Worm (Caenorhabditis elegans) whole organism, L4 larva: ENCODE results near the gene C29E4.15.

ENCODE experiments used
- D1046.2 ChIP-seq: fragments of 200-800 bp; sonication (Bioruptor generic); IDR thresholded peaks from 2 replicates; pipeline ENCODE4 v1.3.6; 2022; ENCODE audit warnings: missing genetic modification characterization, missing compliant biosample characterization
- F49E8.2 ChIP-seq: sonication (generic microtip); optimal IDR thresholded peaks from 2 replicates; lab custom pipeline; 2016; ENCODE audit warnings: missing compliant biosample characterization, mild to moderate bottlenecking, missing genetic modification characterization, borderline replicate concordance
- T20F7.1 ChIP-seq: fragments of 200-800 bp; sonication (Bioruptor generic); optimal IDR thresholded peaks from 2 replicates; lab custom pipeline; 2018; ENCODE audit warnings: mild to moderate bottlenecking, missing genetic modification characterization, missing compliant biosample characterization
- Y105C5A.15 ChIP-seq: fragments of 200-800 bp; sonication (Bioruptor generic); IDR thresholded peaks from 2 replicates; pipeline ENCODE4 v1.3.6; 2022; ENCODE audit warnings: missing genetic modification characterization, missing compliant biosample characterization
- ZK337.2 ChIP-seq: fragments of 200-800 bp; sonication (Bioruptor generic); IDR thresholded peaks from 2 replicates; pipeline ENCODE4 v1.3.6; 2022; ENCODE audit warnings: missing genetic modification reagents, missing genetic modification characterization, missing compliant biosample characterization
- ZK546.5 ChIP-seq, 2 experiments: sonication (generic microtip); optimal IDR thresholded peaks; 2 replicates each; lab custom pipeline; 2017; ENCODE audit warnings: missing biosample characterization in 2 of 2, missing genetic modification characterization in 2 of 2
- attf-4 ChIP-seq: sonication (generic microtip); optimal IDR thresholded peaks from 3 replicates; lab custom pipeline; 2017; ENCODE audit warnings: missing biosample characterization, missing genetic modification characterization
- ceh-20 ChIP-seq: fragments of 200-800 bp; sonication (Bioruptor generic); IDR thresholded peaks from 2 replicates; pipeline ENCODE4 v1.3.6; 2022; ENCODE audit warnings: missing genetic modification reagents, missing genetic modification characterization, missing compliant biosample characterization
- ceh-28 ChIP-seq: fragments of 150-350 bp; optimal IDR thresholded peaks from 2 replicates; lab custom pipeline; 2014; ENCODE audit warnings: missing biosample characterization, missing genetic modification reagents, missing genetic modification characterization
- ceh-32 ChIP-seq: sonication (generic microtip); optimal IDR thresholded peaks from 2 replicates; lab custom pipeline; 2016; ENCODE audit warnings: mild to moderate bottlenecking, missing genetic modification characterization, missing compliant biosample characterization; ENCODE audit not compliant: poor library complexity
- ces-1 ChIP-seq: fragments of 150-350 bp; sonication (generic microtip); optimal IDR thresholded peaks from 4 replicates; lab custom pipeline; 2014; ENCODE audit warnings: missing biosample characterization, missing genetic modification reagents, missing genetic modification characterization
- ctbp-1 ChIP-seq: fragments of 200-800 bp; sonication (Bioruptor generic); IDR thresholded peaks from 2 replicates; pipeline ENCODE4 v1.3.6; 2022; ENCODE audit warnings: missing genetic modification reagents, missing genetic modification characterization, missing compliant biosample characterization
- daf-16 ChIP-seq, 3 experiments: sonication (generic microtip); optimal IDR thresholded peaks; 2 replicates each; lab custom pipeline; 2016 to 2017; ENCODE audit warnings: missing genetic modification characterization in 3 of 3, missing genetic modification reagents in 3 of 3, mild to moderate bottlenecking in 2 of 3, missing compliant biosample characterization in 2 of 3, missing biosample characterization in 1 of 3, moderate library complexity in 1 of 3
- dmd-9 ChIP-seq: fragments of 200-800 bp; sonication (Bioruptor generic); IDR thresholded peaks from 2 replicates; pipeline ENCODE4 v1.3.6; 2022; ENCODE audit warnings: missing genetic modification reagents, missing genetic modification characterization, missing compliant biosample characterization
- duxl-1 ChIP-seq: sonication (generic microtip); optimal IDR thresholded peaks from 2 replicates; lab custom pipeline; 2016; ENCODE audit warnings: mild to moderate bottlenecking, missing genetic modification characterization, moderate library complexity, missing compliant biosample characterization; ENCODE audit not compliant: poor library complexity
- fkh-10 ChIP-seq: fragments of 150-350 bp; optimal IDR thresholded peaks from 2 replicates; lab custom pipeline; 2014; ENCODE audit warnings: missing biosample characterization, missing genetic modification reagents, missing genetic modification characterization
- hif-1 ChIP-seq, 2 experiments: sonication (generic microtip); optimal IDR thresholded peaks; 2 replicates each; lab custom pipeline; 2016 to 2017; ENCODE audit warnings: missing compliant biosample characterization in 2 of 2, missing genetic modification characterization in 2 of 2, missing genetic modification reagents in 2 of 2, missing genotype in 2 of 2, mild to moderate bottlenecking in 1 of 2
- hmg-1.1 ChIP-seq: fragments of 200-800 bp; sonication (Bioruptor generic); IDR thresholded peaks from 2 replicates; pipeline ENCODE4 v1.3.6; 2022; ENCODE audit warnings: missing genetic modification reagents, missing genetic modification characterization, missing compliant biosample characterization
- jun-1 ChIP-seq: fragments of 150-350 bp; optimal IDR thresholded peaks from 2 replicates; lab custom pipeline; 2014; ENCODE audit warnings: missing biosample characterization, missing genetic modification reagents, missing genetic modification characterization
- lim-7 ChIP-seq: fragments of 200-800 bp; sonication (Bioruptor generic); IDR thresholded peaks from 2 replicates; pipeline ENCODE4 v1.3.6; 2022; ENCODE audit warnings: missing genetic modification characterization, missing compliant biosample characterization
- lin-1 ChIP-seq: fragments of 200-800 bp; sonication (Bioruptor generic); IDR thresholded peaks from 2 replicates; pipeline ENCODE4 v1.3.6; 2022; ENCODE audit warnings: missing genetic modification reagents, missing genetic modification characterization, missing compliant biosample characterization
- lin-13 ChIP-seq: fragments of 150-350 bp; optimal IDR thresholded peaks from 2 replicates; lab custom pipeline; 2014; ENCODE audit warnings: missing biosample characterization, missing genetic modification reagents, missing genetic modification characterization
- lin-29 ChIP-seq: fragments of 200-800 bp; sonication (Bioruptor generic); IDR thresholded peaks from 2 replicates; pipeline ENCODE4 v1.3.6; 2022; ENCODE audit warnings: missing genetic modification reagents, missing genetic modification characterization, missing compliant biosample characterization
- lin-39 ChIP-seq: fragments of 150-350 bp; optimal IDR thresholded peaks from 2 replicates; lab custom pipeline; 2014; ENCODE audit warnings: missing biosample characterization, missing genetic modification reagents, missing genetic modification characterization
- lsy-2 ChIP-seq, 2 experiments: fragments of 150-350 bp in 1 of 2; sonication (generic microtip) in 1 of 2; optimal IDR thresholded peaks; 2 replicates each; lab custom pipeline; 2014 to 2017; ENCODE audit warnings: missing biosample characterization in 2 of 2, missing genetic modification characterization in 2 of 2
- madf-9 ChIP-seq: fragments of 200-800 bp; sonication (Bioruptor generic); conservative IDR thresholded peaks from 2 replicates; pipeline ENCODE4 v1.3.6; 2022; ENCODE audit warnings: missing genetic modification reagents, missing genetic modification characterization, missing compliant biosample characterization
- mdl-1 ChIP-seq, 2 experiments: fragments of 150-350 bp in 1 of 2; sonication (generic microtip) in 1 of 2; optimal IDR thresholded peaks; 2 replicates each; lab custom pipeline; 2014 to 2017; ENCODE audit warnings: missing biosample characterization in 2 of 2, missing genetic modification characterization in 2 of 2
- mes-2 ChIP-seq: sonication (generic microtip); optimal IDR thresholded peaks from 2 replicates; lab custom pipeline; 2016; ENCODE audit warnings: missing genotype, mild to moderate bottlenecking, missing genetic modification characterization, missing compliant biosample characterization; ENCODE audit not compliant: poor library complexity, severe bottlenecking
- mxl-3 ChIP-seq: fragments of 200-800 bp; sonication (Bioruptor generic); optimal IDR thresholded peaks from 2 replicates; lab custom pipeline; 2018; ENCODE audit warnings: mild to moderate bottlenecking, missing genetic modification characterization, missing compliant biosample characterization
- nhr-11 ChIP-seq: fragments of 150-350 bp; optimal IDR thresholded peaks from 2 replicates; lab custom pipeline; 2014; ENCODE audit warnings: missing biosample characterization, missing genetic modification characterization
- nhr-111 ChIP-seq: fragments of 200-800 bp; sonication (Bioruptor generic); optimal IDR thresholded peaks from 2 replicates; lab custom pipeline; 2018; ENCODE audit warnings: mild to moderate bottlenecking, missing genetic modification characterization, missing compliant biosample characterization
- nhr-25 ChIP-seq: sonication (generic microtip); optimal IDR thresholded peaks from 2 replicates; lab custom pipeline; 2017; ENCODE audit warnings: missing genetic modification characterization, mild to moderate bottlenecking, missing compliant biosample characterization, antibody characterized with exemption, moderate library complexity, borderline replicate concordance; ENCODE audit not compliant: insufficient read depth
- nhr-48 ChIP-seq: sonication (generic microtip); optimal IDR thresholded peaks from 2 replicates; lab custom pipeline; 2016; ENCODE audit warnings: mild to moderate bottlenecking, missing genetic modification characterization, missing compliant biosample characterization
- nhr-76 ChIP-seq: fragments of 150-350 bp; optimal IDR thresholded peaks from 2 replicates; lab custom pipeline; 2014; ENCODE audit warnings: missing biosample characterization, missing genetic modification characterization
- nhr-77 ChIP-seq: fragments of 150-350 bp; optimal IDR thresholded peaks from 2 replicates; lab custom pipeline; 2014; ENCODE audit warnings: missing biosample characterization, missing genetic modification characterization
- pqm-1 ChIP-seq: sonication (generic microtip); optimal IDR thresholded peaks from 2 replicates; lab custom pipeline; 2017; ENCODE audit warnings: missing biosample characterization, missing genetic modification characterization
- saeg-2 ChIP-seq: fragments of 200-800 bp; sonication (Bioruptor generic); IDR thresholded peaks from 2 replicates; pipeline ENCODE4 v1.3.6; 2022; ENCODE audit warnings: missing genetic modification reagents, missing genetic modification characterization, missing compliant biosample characterization
- sdz-12 ChIP-seq: fragments of 200-800 bp; sonication (Bioruptor generic); optimal IDR thresholded peaks from 2 replicates; lab custom pipeline; 2018; ENCODE audit warnings: mild to moderate bottlenecking, missing genetic modification characterization, missing compliant biosample characterization
- snpc-1.2 ChIP-seq: fragments of 200-800 bp; sonication (Bioruptor generic); IDR thresholded peaks from 2 replicates; pipeline ENCODE4 v1.3.6; 2022; ENCODE audit warnings: missing genetic modification reagents, missing genetic modification characterization, missing compliant biosample characterization
- tag-97 ChIP-seq: fragments of 200-800 bp; sonication (Bioruptor generic); IDR thresholded peaks from 2 replicates; pipeline ENCODE4 v1.3.6; 2022; ENCODE audit warnings: missing genetic modification characterization, missing compliant biosample characterization
- tra-1 ChIP-seq: fragments of 200-800 bp; sonication (Bioruptor generic); IDR thresholded peaks from 2 replicates; pipeline ENCODE4 v1.3.6; 2022; ENCODE audit warnings: missing genetic modification reagents, missing genetic modification characterization, missing compliant biosample characterization
- unc-39 ChIP-seq: sonication (generic microtip); optimal IDR thresholded peaks from 2 replicates; lab custom pipeline; 2017; ENCODE audit warnings: missing biosample characterization, missing genetic modification characterization
- unc-62 ChIP-seq, 3 experiments: fragments of 150-350 bp in 1 of 3; sonication (generic microtip); optimal IDR thresholded peaks in 2 of 3; peaks in 1 of 3; 1 replicate in 1 of 3; 2 replicates in 2 of 3; lab custom pipeline; 2014 to 2017; ENCODE audit warnings: missing biosample characterization in 3 of 3, missing genetic modification characterization in 3 of 3, missing genetic modification reagents in 3 of 3, missing genotype in 1 of 3
- ztf-11 ChIP-seq: fragments of 150-350 bp; optimal IDR thresholded peaks from 2 replicates; lab custom pipeline; 2014; ENCODE audit warnings: missing biosample characterization, missing genetic modification characterization
- ztf-7 ChIP-seq: fragments of 150-350 bp; optimal IDR thresholded peaks from 2 replicates; lab custom pipeline; 2014; ENCODE audit warnings: missing biosample characterization, missing genetic modification characterization

Gene C29E4.15

ce11 chrIII:7973201-7973767 lies 20.9 kb downstream of the C29E4.15 start, which contains the start of the genes eef-1B.1 and aco-2 (continued):
- TF ChIP-seq jun-1 (tag; lab: Kevin White, UChicago) = peak; percentile 68
- peak; percentile 88 for TF ChIP-seq nhr-11 (tag; lab: Kevin White, UChicago)
- TF ChIP-seq dmd-9 (GFP tag; lab: Robert Waterston, UW) = 0 out of 2 replicates have a peak, but pooled peaks have one; percentile 50
- peak; percentile 54 for TF ChIP-seq ctbp-1 (GFP tag; lab: Robert Waterston, UW)
- no peak for TF ChIP-seq ZK546.5 (tag; optimal IDR thresholded peaks at IDR 0.05; lab: Kevin White, UChicago)

ce11 chrIII:7973968-7974607 lies 21.7 kb downstream of the C29E4.15 start:
- TF ChIP-seq daf-16 (GFP tag; optimal IDR thresholded peaks at IDR 0.05; lab: Kevin White, UChicago) = no peak
- peak; percentile 53 for TF ChIP-seq daf-16 (tag; optimal IDR thresholded peaks at IDR 0.05; lab: Kevin White, UChicago)
- no peak for TF ChIP-seq F49E8.2 (tag; lab: Kevin White, UChicago)
- no peak for TF ChIP-seq ztf-11 (tag; lab: Kevin White, UChicago)
- no peak for TF ChIP-seq nhr-48 (tag; lab: Kevin White, UChicago)
- TF ChIP-seq mes-2 = no peak
- no peak for TF ChIP-seq jun-1 (tag; lab: Kevin White, UChicago)
- TF ChIP-seq madf-9 (GFP tag; lab: Robert Waterston, UW) = no peak
- TF ChIP-seq mdl-1 (tag; optimal IDR thresholded peaks at IDR 0.05; lab: Kevin White, UChicago) = peak in 1 of 2 experiments; percentile 26
- no peak for TF ChIP-seq fkh-10 (GFP tag; lab: Kevin White, UChicago)
- TF ChIP-seq ztf-7 = no peak
- no peak for TF ChIP-seq duxl-1 (tag; lab: Kevin White, UChicago)
- no peak for TF ChIP-seq saeg-2
- TF ChIP-seq sdz-12 (GFP tag; lab: Kevin White, UChicago) = no peak
- TF ChIP-seq tra-1 (GFP tag; lab: Robert Waterston, UW) = no peak
- TF ChIP-seq lin-13 (GFP tag; lab: Kevin White, UChicago) = peak; percentile 12
- no peak for TF ChIP-seq hmg-1.1
- no peak for TF ChIP-seq ceh-20
- no peak for TF ChIP-seq mxl-3 (GFP tag; lab: Kevin White, UChicago)
- no peak for TF ChIP-seq unc-39 (tag; lab: Kevin White, UChicago)
- no peak for TF ChIP-seq lin-39 (tag; lab: Kevin White, UChicago)
- TF ChIP-seq lin-1 = no peak
- no peak for TF ChIP-seq nhr-77
- TF ChIP-seq nhr-25 (tag; lab: Kevin White, UChicago) = no peak
- TF ChIP-seq ceh-28 = no peak
- no peak for TF ChIP-seq Y105C5A.15
- TF ChIP-seq ces-1 (GFP tag; lab: Kevin White, UChicago) = no peak
- no peak for TF ChIP-seq D1046.2 (GFP tag; lab: Robert Waterston, UW)
- TF ChIP-seq hif-1 (tag; optimal IDR thresholded peaks at IDR 0.05; lab: Kevin White, UChicago) = no peak
- TF ChIP-seq lin-29 = no peak
- TF ChIP-seq attf-4 = no peak
- no peak for TF ChIP-seq snpc-1.2
- no peak for TF ChIP-seq ceh-32 (tag; lab: Kevin White, UChicago)
- no peak for TF ChIP-seq tag-97 (GFP tag; lab: Robert Waterston, UW)
- TF ChIP-seq nhr-76 (tag; lab: Kevin White, UChicago) = no peak
- no peak for TF ChIP-seq lim-7 (GFP tag; lab: Robert Waterston, UW)
- TF ChIP-seq pqm-1 (tag; lab: Kevin White, UChicago) = peak; percentile 6
- TF ChIP-seq ctbp-1 (GFP tag; lab: Robert Waterston, UW) = 0 out of 2 replicates have a peak, but pooled peaks have one; percentile 7
- no peak for TF ChIP-seq ZK337.2 (GFP tag; lab: Robert Waterston, UW)
- no peak for TF ChIP-seq unc-62 (GFP tag; optimal IDR thresholded peaks at IDR 0.05 in 1 of 2; lab: Kevin White, UChicago)
- TF ChIP-seq unc-62 (tag; optimal IDR thresholded peaks at IDR 0.05; lab: Kevin White, UChicago) = no peak
- TF ChIP-seq T20F7.1 (GFP tag; lab: Kevin White, UChicago) = peak; percentile 17
- TF ChIP-seq lsy-2 (tag; optimal IDR thresholded peaks at IDR 0.05; lab: Kevin White, UChicago) = peak in 1 of 2 experiments; percentile 28
- no peak for TF ChIP-seq nhr-111 (GFP tag; lab: Kevin White, UChicago)
